Fruit fly (Drosophila melanogaster) whole organism, adult: Measurements from ENCODE around the gene Grasp65.

Experiments
- CG12768 ChIP-seq: fragments of 200-800 bp; sonication (Bioruptor generic); optimal IDR thresholded peaks from 2 replicates; lab custom pipeline; 2017; ENCODE audit warnings: missing biosample characterization, missing genetic modification characterization, mild to moderate bottlenecking, moderate library complexity, missing genetic modification reagents
- Mnt ChIP-seq: fragments of 200-800 bp; sonication (Bioruptor generic); optimal IDR thresholded peaks from 2 replicates; lab custom pipeline; 2016; ENCODE audit warnings: missing biosample characterization, mild to moderate bottlenecking, missing genetic modification characterization
- cic ChIP-seq: fragments of 200-800 bp; sonication (Bioruptor generic); optimal IDR thresholded peaks from 2 replicates; lab custom pipeline; 2017; ENCODE audit warnings: missing biosample characterization, mild to moderate bottlenecking, missing genetic modification characterization, moderate library complexity
- cnc ChIP-seq, 2 experiments: fragments of >200 bp; optimal IDR thresholded peaks; 2 replicates each; lab custom pipeline; 2017
- kay ChIP-seq: fragments of 200-800 bp; sonication (Bioruptor generic); peaks from one replicate; lab custom pipeline; 2016; ENCODE audit warnings: missing biosample characterization, missing genetic modification characterization, borderline replicate concordance
- toe ChIP-seq: fragments of 200-800 bp; sonication (Bioruptor generic); optimal IDR thresholded peaks from 2 replicates; lab custom pipeline; 2016; ENCODE audit warnings: missing biosample characterization, missing genetic modification characterization

- TF ChIP-seq kay (GFP tag; lab: Kevin White, UChicago): no peak
- peak in 1 of 2 experiments; percentile 70 for TF ChIP-seq cnc (optimal IDR thresholded peaks at IDR 0.05; lab: Kevin White, UChicago)
- TF ChIP-seq CG12768 (GFP tag; lab: Kevin White, UChicago): no peak
- TF ChIP-seq toe (GFP tag; lab: Kevin White, UChicago): no peak
- TF ChIP-seq cic (GFP tag; lab: Kevin White, UChicago): no peak
- peak; percentile 64 for TF ChIP-seq Mnt (GFP tag; lab: Kevin White, UChicago)
These were observed 9.9 kb upstream of the Grasp65 start, which contains the start of gene Rpn1 for dm6 chr3L:19914833-19915232.
